Fruit fly (Drosophila melanogaster): ENCODE results near the gene GAA1.
A peak's percentile ranks its signal among the peaks of the same experiment; 100 is the strongest.

The GAA1 gene

dm6 chrX:5886764-5887555, 13.8 kb upstream of the GAA1 start (continued):
- TF ChIP-seq Oli (tag; optimal IDR thresholded peaks at IDR 0.05) (peak; percentile 10), ftz-f1 (GFP tag; optimal IDR thresholded peaks at IDR 0.05) (peak; percentile 18), Hsf (GFP tag; optimal IDR thresholded peaks at IDR 0.05) (peak; percentile 18), abd-A (tag; optimal IDR thresholded peaks at IDR 0.05) (peak; percentile 32), cg (GFP tag; optimal IDR thresholded peaks at IDR 0.05) (peak; percentile 89), Xrp1 (GFP tag; IDR thresholded peaks at IDR 0.05) (peak; percentile 62; the same call in 1 of the 2 replicates), CG15479 (GFP tag; optimal IDR thresholded peaks at IDR 0.05) (no peak), eve (GFP tag; optimal IDR thresholded peaks at IDR 0.05) (no peak), pros (GFP tag; optimal IDR thresholded peaks at IDR 0.05) (peak; percentile 13), CG12391 (tag; optimal IDR thresholded peaks at IDR 0.05) (peak; percentile 29), sens (GFP tag) (peak; percentile 91), CG33557 (GFP tag; optimal IDR thresholded peaks at IDR 0.05) (peak; percentile 25), Blimp-1 (GFP tag; optimal IDR thresholded peaks at IDR 0.05) (no peak), CG32767 (GFP tag; IDR thresholded peaks at IDR 0.05) (0 out of 2 replicates have a peak, but pooled peaks have one; percentile 9), CG11695 (GFP tag; IDR thresholded peaks at IDR 0.05) (0 out of 3 replicates have a peak, but pooled peaks have one; percentile 20), Drgx (GFP tag; IDR thresholded peaks at IDR 0.05) (peak; percentile 43; the same call in 1 of the 2 replicates), dati (GFP tag; IDR thresholded peaks at IDR 0.05) (peak; percentile 14; the same call in 1 of the 2 replicates), crol (GFP tag; IDR thresholded peaks at IDR 0.05) (peak; percentile 97), CG10565 (GFP tag; optimal IDR thresholded peaks at IDR 0.05) (no peak), CG6854 (GFP tag; optimal IDR thresholded peaks at IDR 0.05) (no peak), gsb-n (tag; optimal IDR thresholded peaks at IDR 0.05) (peak; percentile 24), CG9876 (GFP tag; optimal IDR thresholded peaks at IDR 0.05) (no peak), fd96Cb (tag; optimal IDR thresholded peaks at IDR 0.05) (no peak), D19A (tag; optimal IDR thresholded peaks at IDR 0.05) (no peak), H2.0 (GFP tag; IDR thresholded peaks at IDR 0.05) (no peak), lbe (GFP tag; optimal IDR thresholded peaks at IDR 0.05) (peak; percentile 49), CG3726 (GFP tag; IDR thresholded peaks at IDR 0.05) (0 out of 3 replicates have a peak, but pooled peaks have one; percentile 63), vnd (GFP tag; IDR thresholded peaks at IDR 0.05; ENCODE audit: partially characterized antibody) (0 out of 3 replicates have a peak, but pooled peaks have one; percentile 13), ewg (GFP tag; optimal IDR thresholded peaks at IDR 0.05) (no peak), CG2712 (tag; optimal IDR thresholded peaks at IDR 0.05) (peak; percentile 55), chm (GFP tag; IDR thresholded peaks at IDR 0.05) (peak; percentile 38; the same call in 1 of the 2 replicates), en (GFP tag; optimal IDR thresholded peaks at IDR 0.05) (no peak), CG4617 (GFP tag; optimal IDR thresholded peaks at IDR 0.05; ENCODE audit: borderline replicate concordance) (no peak), bsh (GFP tag; optimal IDR thresholded peaks at IDR 0.05) (peak; percentile 48 to 53), Antp (GFP tag; optimal IDR thresholded peaks at IDR 0.05) (peak; percentile 35), ems (GFP tag; optimal IDR thresholded peaks at IDR 0.05) (no peak), slbo (GFP tag; IDR thresholded peaks at IDR 0.05) (peak; percentile 43; the same call in 1 of the 2 replicates), CkIIα-i1 (GFP tag; IDR thresholded peaks at IDR 0.05) (no peak), CrebB (tag; optimal IDR thresholded peaks at IDR 0.05) (no peak), gfzf (GFP tag; optimal IDR thresholded peaks at IDR 0.05) (no peak), Fer2 (tag; optimal IDR thresholded peaks at IDR 0.05) (no peak), kni (GFP tag; optimal IDR thresholded peaks at IDR 0.05) (peak; percentile 64), CG31388 (GFP tag; optimal IDR thresholded peaks at IDR 0.05) (no peak), pfk (GFP tag; optimal IDR thresholded peaks at IDR 0.05) (no peak), CG17568 (GFP tag; optimal IDR thresholded peaks at IDR 0.05) (no peak)

Data from whole organism, embryonic.